Fruit fly (Drosophila melanogaster) whole organism, embryonic: ENCODE results near the gene CG13124.

ENCODE experiments used
- Ada2b ChIP-seq: fragments of 200-800 bp; sonication (Bioruptor generic); IDR thresholded peaks from 2 replicates; pipeline ENCODE4 v1.3.6; 2022; ENCODE audit warnings: missing biosample characterization, missing genetic modification characterization
- Atf-2 ChIP-seq: fragments of 200-800 bp; sonication (Bioruptor generic); optimal IDR thresholded peaks from 2 replicates; lab custom pipeline; 2016; ENCODE audit warnings: missing biosample characterization, missing genetic modification characterization
- BtbVII ChIP-seq: fragments of 200-800 bp; sonication (Bioruptor generic); optimal IDR thresholded peaks from 3 replicates; lab custom pipeline; 2017; ENCODE audit warnings: missing biosample characterization, mild to moderate bottlenecking, missing genetic modification characterization
- Bteb2 ChIP-seq: fragments of 200-800 bp; sonication (Bioruptor generic); optimal IDR thresholded peaks from 2 replicates; lab custom pipeline; 2016; ENCODE audit warnings: missing biosample characterization, missing genetic modification characterization
- CG10274 ChIP-seq: fragments of 200-800 bp; sonication (Bioruptor generic); optimal IDR thresholded peaks from 3 replicates; lab custom pipeline; 2017; ENCODE audit warnings: missing biosample characterization, mild to moderate bottlenecking, missing genetic modification characterization
- CG10431 ChIP-seq: fragments of 200-800 bp; sonication (Bioruptor generic); optimal IDR thresholded peaks from 3 replicates; lab custom pipeline; 2018; ENCODE audit warnings: missing biosample characterization, mild to moderate bottlenecking, missing genetic modification characterization
- CG10462 ChIP-seq: fragments of 200-800 bp; sonication (Bioruptor generic); optimal IDR thresholded peaks from 2 replicates; lab custom pipeline; 2016; ENCODE audit warnings: missing biosample characterization, missing genetic modification characterization
- CG12155 ChIP-seq: fragments of 200-800 bp; sonication (Bioruptor generic); optimal IDR thresholded peaks from 3 replicates; lab custom pipeline; 2016; ENCODE audit warnings: missing biosample characterization, missing genetic modification characterization
- CG12236 ChIP-seq: fragments of 200-800 bp; sonication (Bioruptor generic); optimal IDR thresholded peaks from 2 replicates; lab custom pipeline; 2016; ENCODE audit warnings: missing biosample characterization, missing genetic modification characterization
- CG15269 ChIP-seq: fragments of 200-800 bp; sonication (Bioruptor generic); optimal IDR thresholded peaks from 2 replicates; lab custom pipeline; 2018; ENCODE audit warnings: missing biosample characterization, mild to moderate bottlenecking, missing genetic modification characterization, moderate library complexity
- CG18764 ChIP-seq: fragments of 200-800 bp; sonication (Bioruptor generic); optimal IDR thresholded peaks from 3 replicates; lab custom pipeline; 2016; ENCODE audit warnings: missing biosample characterization, missing genetic modification characterization
- CG2129 ChIP-seq: fragments of 200-800 bp; sonication (Bioruptor generic); IDR thresholded peaks from 2 replicates; pipeline ENCODE4 v1.3.6; 2022; ENCODE audit warnings: missing biosample characterization, missing genetic modification characterization; ENCODE audit not compliant: partially characterized antibody
- CG2199 ChIP-seq: fragments of 200-800 bp; sonication (Bioruptor generic); IDR thresholded peaks from 3 replicates; pipeline ENCODE4 v1.3.6; 2022; ENCODE audit warnings: missing biosample characterization, missing genetic modification characterization
- CG32532 ChIP-seq: fragments of 200-800 bp; sonication (Bioruptor generic); IDR thresholded peaks from 2 replicates; pipeline ENCODE4 v1.3.6; 2022; ENCODE audit warnings: missing biosample characterization, missing genetic modification characterization
- CG4282 ChIP-seq: fragments of 200-800 bp; sonication (Bioruptor generic); optimal IDR thresholded peaks from 2 replicates; lab custom pipeline; 2016; ENCODE audit warnings: missing biosample characterization, missing genetic modification characterization
- CG6254 ChIP-seq: fragments of 200-800 bp; sonication (Bioruptor generic); optimal IDR thresholded peaks from 3 replicates; lab custom pipeline; 2017; ENCODE audit warnings: mild to moderate bottlenecking, missing biosample characterization, missing genetic modification reagents, missing genetic modification characterization
- CG8359 ChIP-seq: fragments of 200-800 bp; sonication (Bioruptor generic); optimal IDR thresholded peaks from 2 replicates; lab custom pipeline; 2017; ENCODE audit warnings: missing biosample characterization, mild to moderate bottlenecking, missing genetic modification characterization, borderline replicate concordance
- CG9932 ChIP-seq: fragments of 200-800 bp; sonication (Bioruptor generic); IDR thresholded peaks from 2 replicates; pipeline ENCODE4 v1.3.6; 2022; ENCODE audit warnings: missing biosample characterization, missing genetic modification characterization
- CTCF ChIP-seq: fragments of 200-800 bp; sonication (Bioruptor generic); optimal IDR thresholded peaks from 2 replicates; lab custom pipeline; 2017; ENCODE audit warnings: missing biosample characterization, mild to moderate bottlenecking, missing genetic modification characterization, moderate library complexity
- Dbx ChIP-seq: fragments of 200-800 bp; sonication (Bioruptor generic); IDR thresholded peaks from 3 replicates; pipeline ENCODE4 v1.3.6; 2022; ENCODE audit warnings: missing biosample characterization, missing genetic modification characterization
- Doc3 ChIP-seq: fragments of 200-800 bp; sonication (Bioruptor generic); IDR thresholded peaks from 3 replicates; pipeline ENCODE4 v1.3.6; 2022; ENCODE audit warnings: missing biosample characterization, missing genetic modification characterization; ENCODE audit not compliant: partially characterized antibody
- Mad ChIP-seq: fragments of 200-800 bp; sonication (Bioruptor generic); optimal IDR thresholded peaks from 2 replicates; lab custom pipeline; 2016; ENCODE audit warnings: missing biosample characterization, missing genetic modification characterization
- Mes4 ChIP-seq: fragments of 200-800 bp; sonication (Bioruptor generic); optimal IDR thresholded peaks from 2 replicates; lab custom pipeline; 2016; ENCODE audit warnings: missing biosample characterization, missing genetic modification characterization
- Neu2 ChIP-seq: fragments of 200-800 bp; sonication (Bioruptor generic); optimal IDR thresholded peaks from 3 replicates; lab custom pipeline; 2016; ENCODE audit warnings: missing biosample characterization, missing genetic modification characterization, borderline replicate concordance
- Optix ChIP-seq: fragments of 200-800 bp; sonication (Bioruptor generic); IDR thresholded peaks from 3 replicates; pipeline ENCODE4 v1.3.6; 2022; ENCODE audit warnings: missing biosample characterization, missing genetic modification characterization
- Ptx1 ChIP-seq: fragments of 200-800 bp; sonication (Bioruptor generic); IDR thresholded peaks from 2 replicates; pipeline ENCODE4 v1.3.6; 2022; ENCODE audit warnings: missing biosample characterization, missing genetic modification characterization
- Ravus ChIP-seq: fragments of 200-800 bp; sonication (Bioruptor generic); IDR thresholded peaks from 2 replicates; pipeline ENCODE4 v1.3.6; 2022; ENCODE audit warnings: missing biosample characterization, missing genetic modification characterization
- Trl ChIP-seq, 3 experiments: fragments of >200 bp in 2 of 3; fragments of 200-800 bp in 1 of 3; sonication (Bioruptor generic) in 1 of 3; optimal IDR thresholded peaks; 2 replicates in 1 of 3; 3 replicates in 2 of 3; lab custom pipeline; 2016 to 2017; ENCODE audit warnings: missing biosample characterization in 1 of 3, missing genetic modification characterization in 1 of 3
- ac ChIP-seq: fragments of 200-800 bp; sonication (Bioruptor generic); optimal IDR thresholded peaks from 3 replicates; lab custom pipeline; 2017; ENCODE audit warnings: missing biosample characterization, mild to moderate bottlenecking, missing genetic modification characterization
- ato ChIP-seq: fragments of 200-800 bp; sonication (Bioruptor generic); IDR thresholded peaks from 2 replicates; pipeline ENCODE4 v1.3.6; 2022; ENCODE audit warnings: missing biosample characterization, missing genetic modification characterization; ENCODE audit not compliant: partially characterized antibody
- az2 ChIP-seq: fragments of 200-800 bp; sonication (Bioruptor generic); optimal IDR thresholded peaks from 3 replicates; lab custom pipeline; 2016; ENCODE audit warnings: missing biosample characterization, missing genetic modification characterization
- bcd ChIP-seq: fragments of 200-800 bp; sonication (Bioruptor generic); optimal IDR thresholded peaks from 2 replicates; lab custom pipeline; 2017; ENCODE audit warnings: missing biosample characterization, mild to moderate bottlenecking, missing genetic modification characterization
- chm ChIP-seq: fragments of 200-800 bp; sonication (Bioruptor generic); IDR thresholded peaks from 2 replicates; pipeline ENCODE4 v1.3.6; 2022; ENCODE audit warnings: missing biosample characterization, missing genetic modification characterization
- croc ChIP-seq: fragments of 200-800 bp; sonication (Bioruptor generic); conservative IDR thresholded peaks from 3 replicates; pipeline ENCODE4 v1.3.6; 2022; ENCODE audit warnings: missing biosample characterization, missing genetic modification characterization
- crol ChIP-seq: fragments of 200-800 bp; sonication (Bioruptor generic); IDR thresholded peaks from 2 replicates; pipeline ENCODE4 v1.3.6; 2022; ENCODE audit warnings: missing biosample characterization, missing genetic modification characterization
- dimm ChIP-seq: fragments of 200-800 bp; sonication (Bioruptor generic); IDR thresholded peaks from 2 replicates; pipeline ENCODE4 v1.3.6; 2022; ENCODE audit warnings: missing biosample characterization, missing genetic modification characterization
- dysf ChIP-seq: fragments of 200-800 bp; sonication (Bioruptor generic); IDR thresholded peaks from 3 replicates; pipeline ENCODE4 v1.3.6; 2022; ENCODE audit warnings: missing biosample characterization, missing genetic modification characterization
- ftz-f1 ChIP-seq: fragments of 200-800 bp; sonication (Bioruptor generic); optimal IDR thresholded peaks from 2 replicates; lab custom pipeline; 2016; ENCODE audit warnings: missing biosample characterization, missing genetic modification characterization
- hbn ChIP-seq: fragments of 200-800 bp; sonication (Bioruptor generic); IDR thresholded peaks from 2 replicates; pipeline ENCODE4 v1.3.6; 2022; ENCODE audit warnings: missing biosample characterization, missing genetic modification characterization; ENCODE audit not compliant: partially characterized antibody
- jumu ChIP-seq: fragments of 200-800 bp; sonication (Bioruptor generic); optimal IDR thresholded peaks from 3 replicates; lab custom pipeline; 2016; ENCODE audit warnings: missing biosample characterization, missing genetic modification characterization
- kni ChIP-seq: fragments of 200-800 bp; sonication (Bioruptor generic); optimal IDR thresholded peaks from 3 replicates; lab custom pipeline; 2017; ENCODE audit warnings: mild to moderate bottlenecking, missing biosample characterization, missing genetic modification reagents, missing genetic modification characterization
- lab ChIP-seq: fragments of 200-800 bp; sonication (Bioruptor generic); optimal IDR thresholded peaks from 3 replicates; lab custom pipeline; 2017; ENCODE audit warnings: missing biosample characterization, missing genetic modification characterization, mild to moderate bottlenecking, moderate library complexity, missing genetic modification reagents
- pan ChIP-seq, 4 experiments: fragments of >200 bp in 3 of 4; fragments of 200-800 bp in 1 of 4; sonication (Bioruptor generic) in 1 of 4; optimal IDR thresholded peaks in 3 of 4; IDR thresholded peaks in 1 of 4; 2 replicates each; pipeline versions ENCODE4 v1.3.6 to Lab custom; 2017 to 2022; ENCODE audit warnings: missing biosample characterization in 2 of 4, missing genetic modification characterization in 2 of 4, mixed read lengths in 1 of 4
- pfk ChIP-seq: fragments of 200-800 bp; sonication (Bioruptor generic); optimal IDR thresholded peaks from 2 replicates; lab custom pipeline; 2018; ENCODE audit warnings: missing biosample characterization, mild to moderate bottlenecking, missing genetic modification characterization, moderate library complexity
- schlank ChIP-seq: fragments of 200-800 bp; sonication (Bioruptor generic); optimal IDR thresholded peaks from 2 replicates; lab custom pipeline; 2018; ENCODE audit warnings: missing biosample characterization, mild to moderate bottlenecking, missing genetic modification characterization
- sna ChIP-seq: fragments of 200-800 bp; sonication (Bioruptor generic); IDR thresholded peaks from 2 replicates; pipeline ENCODE4 v1.3.6; 2022; ENCODE audit warnings: missing biosample characterization, missing genetic modification characterization; ENCODE audit not compliant: partially characterized antibody
- sug ChIP-seq: fragments of 200-800 bp; optimal IDR thresholded peaks from 2 replicates; lab custom pipeline; 2019; ENCODE audit warnings: missing biosample characterization, mild to moderate bottlenecking, missing genetic modification characterization, moderate library complexity

Gene CG13124

DNA sequence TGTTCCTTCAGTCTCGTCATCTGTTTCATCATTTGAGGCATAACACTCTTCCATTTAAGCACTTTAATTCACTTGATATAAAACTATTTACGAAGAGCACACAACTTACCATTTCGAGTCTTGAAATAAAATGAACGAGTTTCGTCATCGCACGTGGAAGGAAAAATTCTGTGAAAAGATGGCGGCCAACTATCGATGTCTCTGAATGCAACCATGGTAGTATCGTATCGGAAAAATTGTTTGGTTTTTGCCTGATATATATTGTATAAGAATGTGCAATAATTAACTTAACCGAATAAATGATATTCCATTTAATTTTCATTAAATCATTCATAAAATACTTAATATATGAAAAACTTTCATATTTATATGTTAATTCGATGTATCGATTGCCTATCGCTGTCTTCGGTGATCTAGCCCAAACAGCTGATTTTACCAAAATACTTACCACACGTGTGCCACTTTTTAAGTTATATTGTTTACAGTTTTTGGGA, 13.5 kb downstream of the CG13124 start, which contains the start of gene Bka (continued):
- TF ChIP-seq CG10274 (GFP tag; lab: Kevin White, UChicago) (peak; percentile 22), sug (tag; lab: Kevin White, UChicago) (peak; percentile 75), pfk (GFP tag; lab: Kevin White, UChicago) (peak; percentile 26), lab (peak; percentile 72), CG8359 (GFP tag; lab: Kevin White, UChicago) (no peak), Ptx1 (GFP tag; lab: Robert Waterston, UW) (no peak), CG10431 (peak; percentile 65), BtbVII (GFP tag; lab: Kevin White, UChicago) (peak; percentile 48), Mes4 (GFP tag; lab: Kevin White, UChicago) (no peak), CG12155 (GFP tag; lab: Kevin White, UChicago) (peak; percentile 49), kni (GFP tag; lab: Kevin White, UChicago) (peak; percentile 51), crol (no peak), dimm (GFP tag; lab: Robert Waterston, UW) (no peak), Neu2 (GFP tag; lab: Kevin White, UChicago) (no peak), CG15269 (tag; lab: Kevin White, UChicago) (peak; percentile 24), Bteb2 (GFP tag; lab: Kevin White, UChicago) (no peak), croc (GFP tag; lab: Robert Waterston, UW) (no peak), bcd (GFP tag; lab: Kevin White, UChicago) (peak; percentile 48), CTCF (GFP tag; lab: Kevin White, UChicago) (peak; percentile 56), CG6254 (GFP tag; lab: Kevin White, UChicago) (peak; percentile 63), CG12236 (GFP tag; lab: Kevin White, UChicago) (no peak), CG9932 (GFP tag; lab: Robert Waterston, UW) (no peak), Mad (GFP tag; lab: Kevin White, UChicago) (peak; percentile 15), Doc3 (GFP tag; lab: Robert Waterston, UW) (peak; percentile 99), Ravus (no peak), CG18764 (GFP tag; lab: Kevin White, UChicago) (no peak), ftz-f1 (GFP tag; lab: Kevin White, UChicago) (no peak), CG10462 (GFP tag; lab: Kevin White, UChicago) (no peak), CG2129 (GFP tag; lab: Robert Waterston, UW) (peak; percentile 99), Dbx (GFP tag; lab: Robert Waterston, UW) (peak; percentile 53; the same call in 2 of the 3 replicates), ato (GFP tag; lab: Robert Waterston, UW) (peak; percentile 91), Optix (GFP tag; lab: Robert Waterston, UW) (no peak), schlank (tag; lab: Kevin White, UChicago) (peak; percentile 20), pan (optimal IDR thresholded peaks at IDR 0.05; lab: Kevin White, UChicago) (no peak), pan (GFP tag; optimal IDR thresholded peaks at IDR 0.05 in 1 of 2, IDR thresholded peaks at IDR 0.05 in 1 of 2) (peak in 1 of 2 experiments; percentile 39), Trl (optimal IDR thresholded peaks at IDR 0.05; lab: Kevin White, UChicago) (no peak), Trl (GFP tag; optimal IDR thresholded peaks at IDR 0.05; lab: Kevin White, UChicago) (peak; percentile 25), CG4282 (GFP tag; lab: Kevin White, UChicago) (no peak), CG2199 (GFP tag; lab: Robert Waterston, UW) (no peak), ac (GFP tag; lab: Kevin White, UChicago) (no peak), CG32532 (GFP tag; lab: Robert Waterston, UW) (peak; percentile 62), sna (GFP tag; lab: Robert Waterston, UW) (peak; percentile 99), Ada2b (GFP tag; lab: Robert Waterston, UW) (0 out of 2 replicates have a peak, but pooled peaks have one; percentile 10), jumu (GFP tag; lab: Kevin White, UChicago) (no peak), hbn (GFP tag; lab: Robert Waterston, UW) (peak; percentile 98), az2 (GFP tag; lab: Kevin White, UChicago) (peak; percentile 7), dysf (no peak), chm (peak; percentile 31; the same call in 1 of the 2 replicates), Atf-2 (GFP tag; lab: Kevin White, UChicago) (no peak)
